Fruit fly (Drosophila melanogaster) S2 (cell line): ENCODE measurements around the gene CG33285.

Experiments
- CG8478 ChIP-seq: fragments of >200 bp; optimal IDR thresholded peaks from 2 replicates; lab custom pipeline; 2018
- CTCF ChIP-seq, 2 experiments: fragments of >200 bp; optimal IDR thresholded peaks; 2 replicates each; lab custom pipeline; 2018

DNA sequence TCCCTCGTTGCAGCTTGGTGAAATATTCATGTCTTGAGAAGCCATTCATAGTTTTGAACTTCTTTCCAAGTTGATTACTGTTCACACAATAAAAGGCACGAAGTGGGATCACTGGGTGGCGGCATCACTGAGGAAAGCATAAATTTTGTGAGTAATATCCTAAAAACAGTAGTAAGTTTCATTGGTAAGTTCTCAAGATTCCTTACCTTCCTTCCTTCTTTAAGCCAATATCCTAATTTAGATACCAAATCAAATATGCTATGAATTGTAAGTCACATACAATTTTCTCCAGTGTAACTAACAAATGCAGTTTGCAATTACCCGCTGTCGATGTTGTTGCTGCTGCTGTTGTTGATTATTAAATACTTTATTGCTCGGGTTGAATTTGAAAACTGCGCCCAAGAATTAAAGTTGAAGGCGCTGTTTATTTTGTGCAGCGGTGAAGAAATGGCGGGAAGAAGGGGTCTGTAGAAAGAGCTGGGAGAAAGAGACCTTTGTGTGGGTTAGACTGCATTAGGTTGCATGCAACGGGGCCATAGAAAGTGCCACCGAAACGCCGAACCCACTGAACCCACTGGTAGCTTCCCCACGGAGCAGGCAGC is 42.6 kb downstream of the CG33285 start:
- TF ChIP-seq CTCF (optimal IDR thresholded peaks at IDR 0.05; lab: Kevin White, UChicago), result no peak
- no peak for TF ChIP-seq CG8478 (lab: Kevin White, UChicago)
